Worm (Caenorhabditis elegans): ENCODE results near the gene ife-4.

ife-4 gene

ce11 chrX:1103702-1104262, at the start of gene ife-4:
Gene ife-4, plus strand, starts transcription at chrX:1104212.
- no peak for TF ChIP-seq unc-62 (GFP tag; optimal IDR thresholded peaks at IDR 0.05)

ce11 chrX:1057821-1058377, 46.1 kb upstream of the ife-4 start:
- TF ChIP-seq unc-62 (GFP tag; optimal IDR thresholded peaks at IDR 0.05): no peak

- TF ChIP-seq unc-62 (GFP tag; optimal IDR thresholded peaks at IDR 0.05): no peak
Measured at ce11 chrX:1060705-1061104, 43.3 kb upstream of the ife-4 start.

- no peak for TF ChIP-seq unc-62 (GFP tag; optimal IDR thresholded peaks at IDR 0.05)
Measured at ce11 chrX:1062403-1063073, 41.5 kb upstream of the ife-4 start, which contains the start of gene unc-1. Gene unc-1, minus strand, starts transcription at chrX:1062453.

- no peak for TF ChIP-seq unc-62 (GFP tag; optimal IDR thresholded peaks at IDR 0.05)
Measured at ce11 chrX:1064064-1064463, 39.9 kb upstream of the ife-4 start.

ce11 chrX:1068986-1069385, 35.0 kb upstream of the ife-4 start, which contains the start of gene mksr-1:
Gene mksr-1, minus strand, starts transcription at chrX:1069129.
- TF ChIP-seq unc-62 (GFP tag; optimal IDR thresholded peaks at IDR 0.05): no peak

- TF ChIP-seq unc-62 (GFP tag; optimal IDR thresholded peaks at IDR 0.05): no peak
Measured at ce11 chrX:1072152-1072551, 31.9 kb upstream of the ife-4 start, which contains the start of gene lim-6. Gene lim-6, plus strand, starts transcription at chrX:1072452.

- TF ChIP-seq unc-62 (GFP tag; optimal IDR thresholded peaks at IDR 0.05): no peak
Measured at ce11 chrX:1080549-1080948, 23.5 kb upstream of the ife-4 start, which contains the start of gene pfn-3. Gene pfn-3, minus strand, starts transcription at chrX:1080649.

- TF ChIP-seq unc-62 (GFP tag; optimal IDR thresholded peaks at IDR 0.05): no peak
Measured at ce11 chrX:1081927-1082326, 22.1 kb upstream of the ife-4 start.

- no peak for TF ChIP-seq unc-62 (GFP tag; optimal IDR thresholded peaks at IDR 0.05)
Measured at ce11 chrX:1085000-1085399, 19.0 kb upstream of the ife-4 start.

ce11 chrX:1086406-1086897, 17.6 kb upstream of the ife-4 start:
- TF ChIP-seq unc-62 (GFP tag; optimal IDR thresholded peaks at IDR 0.05): no peak

- no peak for TF ChIP-seq unc-62 (GFP tag; optimal IDR thresholded peaks at IDR 0.05)
Measured at ce11 chrX:1088048-1088447, 16.0 kb upstream of the ife-4 start, which contains the start of gene rei-2. Gene rei-2, minus strand, starts transcription at chrX:1088148.

- no peak for TF ChIP-seq unc-62 (GFP tag; optimal IDR thresholded peaks at IDR 0.05)
Measured at ce11 chrX:1089133-1089532, 14.9 kb upstream of the ife-4 start.

ce11 chrX:1089676-1090075, 14.3 kb upstream of the ife-4 start:
- TF ChIP-seq unc-62 (GFP tag; optimal IDR thresholded peaks at IDR 0.05): no peak

ce11 chrX:1093154-1093553, 10.9 kb upstream of the ife-4 start:
- TF ChIP-seq unc-62 (GFP tag; optimal IDR thresholded peaks at IDR 0.05): no peak

ce11 chrX:1094332-1094731, 9.7 kb upstream of the ife-4 start:
- no peak for TF ChIP-seq unc-62 (GFP tag; optimal IDR thresholded peaks at IDR 0.05)

ce11 chrX:1096808-1097207, 7.2 kb upstream of the ife-4 start, which contains the start of the genes pigx-1 and rme-6:
Gene pigx-1, minus strand, starts transcription at chrX:1097013.
Gene rme-6, plus strand, starts transcription at chrX:1097152.
- TF ChIP-seq unc-62 (GFP tag; optimal IDR thresholded peaks at IDR 0.05): no peak

Data from whole organism, dauer.